Fruit fly (Drosophila melanogaster): ENCODE measurements around the gene CG12589.
A peak's percentile ranks its signal among the peaks of the same experiment; 100 is the strongest.

DNA sequence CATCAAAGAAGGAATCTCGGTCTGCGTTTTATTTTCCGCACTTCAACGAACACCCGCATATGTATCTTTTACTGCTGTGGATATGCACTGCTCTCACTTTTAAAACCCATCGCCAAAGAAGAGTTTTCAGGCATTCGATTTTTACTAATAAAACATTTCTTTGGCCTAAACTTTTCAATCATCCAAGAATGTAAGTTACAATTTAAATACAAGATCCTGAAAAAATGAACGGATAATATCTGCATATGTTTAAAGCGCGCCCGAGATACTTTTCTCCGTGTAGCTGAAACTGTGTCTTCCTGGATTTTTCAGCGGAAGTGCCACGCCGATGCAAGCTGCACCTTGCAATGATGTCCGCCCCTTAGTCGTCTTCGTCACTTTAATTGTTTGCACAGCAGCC is 20.6 kb downstream of the CG12589 start:
- TF ChIP-seq CG14655 (GFP tag; optimal IDR thresholded peaks at IDR 0.05) = peak; percentile 35
- TF ChIP-seq CG8159 (tag; optimal IDR thresholded peaks at IDR 0.05) = peak; percentile 60
- no peak for TF ChIP-seq EcR (GFP tag; optimal IDR thresholded peaks at IDR 0.05)
- TF ChIP-seq CG15710 (tag; optimal IDR thresholded peaks at IDR 0.05) = peak; percentile 40
- 0 out of 3 replicates have a peak, but pooled peaks have one; percentile 28 for TF ChIP-seq CG4496 (GFP tag; IDR thresholded peaks at IDR 0.05)
- no peak for TF ChIP-seq CG13204 (GFP tag; optimal IDR thresholded peaks at IDR 0.05)
- TF ChIP-seq CG34367 (tag; optimal IDR thresholded peaks at IDR 0.05) = peak; percentile 39
- TF ChIP-seq gl (tag; optimal IDR thresholded peaks at IDR 0.05) = no peak
- no peak for TF ChIP-seq CG32121 (GFP tag; IDR thresholded peaks at IDR 0.05)
- TF ChIP-seq Pif1B (GFP tag; optimal IDR thresholded peaks at IDR 0.05) = peak; percentile 24
- TF ChIP-seq CG10348 (GFP tag; IDR thresholded peaks at IDR 0.05) = no peak
- TF ChIP-seq CG12605 (GFP tag; IDR thresholded peaks at IDR 0.05) = no peak

Measured in whole organism, pupa.